Worm (Caenorhabditis elegans) whole organism, L4 larva: ENCODE measurements around the gene cdd-2.

Experiments used
- aly-2 ChIP-seq: sonication (generic microtip); optimal IDR thresholded peaks from 2 replicates; lab custom pipeline; 2018; ENCODE audit warnings: missing biosample characterization, missing genetic modification characterization
- ama-1 ChIP-seq: fragments of 150-350 bp; optimal IDR thresholded peaks from 2 replicates; lab custom pipeline; 2014; ENCODE audit warnings: inconsistent platforms, mixed read lengths
- nhr-28 ChIP-seq: fragments of 150-350 bp; optimal IDR thresholded peaks from 2 replicates; lab custom pipeline; 2014; ENCODE audit warnings: missing biosample characterization, missing genetic modification characterization

DNA sequence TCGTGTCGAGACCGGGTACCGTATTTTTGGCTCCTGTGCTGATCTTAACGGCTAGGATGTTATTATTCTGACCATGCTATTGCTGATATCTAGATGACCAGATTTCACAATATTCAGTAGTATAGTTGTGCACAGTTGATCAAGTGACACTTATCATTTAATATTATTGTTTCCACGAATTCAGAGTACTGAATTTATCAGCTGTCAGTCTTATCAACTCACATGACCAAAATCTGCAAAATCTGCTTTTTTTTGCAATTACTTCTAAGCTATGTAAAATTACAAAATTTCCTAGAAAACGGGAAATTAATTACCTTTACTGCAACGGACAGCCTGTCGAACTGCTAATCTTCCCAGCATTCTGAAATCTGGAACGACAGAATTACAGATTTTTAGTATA lies 2.8 kb upstream of the cdd-2 start, which contains the start of gene pam-1:
- no peak for TF ChIP-seq aly-2 (tag; lab: Kevin White, UChicago)
- TF ChIP-seq nhr-28 (tag; lab: Kevin White, UChicago) = no peak
- no peak for TF ChIP-seq ama-1 (lab: Kevin White, UChicago)
